Worm (Caenorhabditis elegans) whole organism, young adult: ENCODE data around the gene bath-39.
A peak's percentile ranks its signal among the peaks of the same experiment; 100 is the strongest.

ENCODE experiments used
- D2030.7 ChIP-seq: fragments of 200-800 bp; sonication (Bioruptor generic); IDR thresholded peaks from 2 replicates; pipeline ENCODE4 v1.3.6; 2022; ENCODE audit warnings: missing genetic modification reagents, missing genetic modification characterization, missing compliant biosample characterization
- F23B12.7 ChIP-seq: sonication (generic microtip); optimal IDR thresholded peaks from 2 replicates; lab custom pipeline; 2017; ENCODE audit warnings: missing genetic modification characterization, mild to moderate bottlenecking, missing compliant biosample characterization, antibody characterized with exemption, moderate library complexity; ENCODE audit not compliant: insufficient read depth
- F39B2.1 ChIP-seq: fragments of 200-800 bp; sonication (Bioruptor generic); IDR thresholded peaks from 2 replicates; pipeline ENCODE4 v1.3.6; 2022; ENCODE audit warnings: missing genetic modification reagents, missing genetic modification characterization, missing compliant biosample characterization
- F49E8.2 ChIP-seq: sonication (generic microtip); optimal IDR thresholded peaks from 3 replicates; lab custom pipeline; 2017; ENCODE audit warnings: missing genetic modification characterization, mild to moderate bottlenecking, missing compliant biosample characterization, antibody characterized with exemption, moderate library complexity; ENCODE audit not compliant: insufficient read depth
- F57A8.1 ChIP-seq: fragments of 200-800 bp; sonication (Bioruptor generic); optimal IDR thresholded peaks from 2 replicates; lab custom pipeline; 2018; ENCODE audit warnings: mild to moderate bottlenecking, missing genetic modification characterization, moderate library complexity, missing compliant biosample characterization
- Y53F4B.3 ChIP-seq: fragments of 200-800 bp; sonication (Bioruptor generic); IDR thresholded peaks from 2 replicates; pipeline ENCODE4 v1.3.6; 2022; ENCODE audit warnings: missing genetic modification reagents, missing genetic modification characterization, missing compliant biosample characterization
- Y67H2A.10 ChIP-seq: fragments of 200-800 bp; sonication (Bioruptor generic); conservative IDR thresholded peaks from 2 replicates; pipeline ENCODE4 v1.3.6; 2022; ENCODE audit warnings: missing genetic modification reagents, missing genetic modification characterization, missing compliant biosample characterization
- Y79H2A.3 ChIP-seq: fragments of 200-800 bp; sonication (Bioruptor generic); conservative IDR thresholded peaks from 2 replicates; pipeline ENCODE4 v1.3.6; 2022; ENCODE audit warnings: missing genetic modification reagents, missing genetic modification characterization, missing compliant biosample characterization
- ama-1 ChIP-seq, 3 experiments: fragments of 150-350 bp in 1 of 3; sonication (generic microtip) in 2 of 3; optimal IDR thresholded peaks; 2 replicates each; lab custom pipeline; 2014 to 2018; ENCODE audit warnings: missing biosample characterization in 2 of 3, missing genetic modification characterization in 2 of 3, missing genetic modification reagents in 2 of 3
- atf-7 ChIP-seq: sonication (generic microtip); optimal IDR thresholded peaks from 2 replicates; lab custom pipeline; 2017; ENCODE audit warnings: mild to moderate bottlenecking, missing genetic modification characterization, missing compliant biosample characterization
- athp-1 ChIP-seq: sonication (generic microtip); optimal IDR thresholded peaks from 2 replicates; lab custom pipeline; 2017; ENCODE audit warnings: mild to moderate bottlenecking, missing genetic modification characterization, missing compliant biosample characterization
- cebp-2 ChIP-seq: fragments of 200-800 bp; sonication (Bioruptor generic); IDR thresholded peaks from 2 replicates; pipeline ENCODE4 v1.3.6; 2022; ENCODE audit warnings: missing genetic modification characterization, missing compliant biosample characterization
- dox-1 ChIP-seq: fragments of 200-800 bp; sonication (Bioruptor generic); IDR thresholded peaks from 2 replicates; pipeline ENCODE4 v1.3.6; 2022; ENCODE audit warnings: missing genetic modification reagents, missing genetic modification characterization, missing compliant biosample characterization
- efl-1 ChIP-seq: fragments of 150-350 bp; optimal IDR thresholded peaks from 2 replicates; lab custom pipeline; 2014; ENCODE audit warnings: missing biosample characterization, missing genetic modification reagents, missing genetic modification characterization
- egl-44 ChIP-seq: fragments of 200-800 bp; sonication (Bioruptor generic); IDR thresholded peaks from 2 replicates; pipeline ENCODE4 v1.3.6; 2022; ENCODE audit warnings: missing genetic modification reagents, missing genetic modification characterization, missing compliant biosample characterization
- ets-4 ChIP-seq: fragments of 200-800 bp; sonication (Bioruptor generic); optimal IDR thresholded peaks from 2 replicates; lab custom pipeline; 2018; ENCODE audit warnings: mild to moderate bottlenecking, missing genetic modification characterization, missing compliant biosample characterization
- hmg-1.2 ChIP-seq: fragments of 200-800 bp; sonication (Bioruptor generic); IDR thresholded peaks from 2 replicates; pipeline ENCODE4 v1.3.6; 2022; ENCODE audit warnings: missing genetic modification reagents, missing genetic modification characterization, missing compliant biosample characterization
- hsf-1 ChIP-seq: fragments of 200-800 bp; sonication (Bioruptor generic); IDR thresholded peaks from 2 replicates; pipeline ENCODE4 v1.3.6; 2022; ENCODE audit warnings: missing genetic modification reagents, missing genetic modification characterization, missing compliant biosample characterization
- lag-1 ChIP-seq: fragments of 200-800 bp; sonication (Bioruptor generic); IDR thresholded peaks from 2 replicates; pipeline ENCODE4 v1.3.6; 2022; ENCODE audit warnings: missing genetic modification reagents, missing genetic modification characterization, missing compliant biosample characterization
- let-526 ChIP-seq: fragments of 200-800 bp; sonication (Bioruptor generic); IDR thresholded peaks from 2 replicates; pipeline ENCODE4 v1.3.6; 2022; ENCODE audit warnings: missing genetic modification reagents, missing genetic modification characterization, missing compliant biosample characterization
- lin-40 ChIP-seq: sonication (generic microtip); optimal IDR thresholded peaks from 2 replicates; lab custom pipeline; 2016; ENCODE audit warnings: missing genetic modification characterization, mild to moderate bottlenecking, missing compliant biosample characterization, missing genotype, missing genetic modification reagents
- lin-54 ChIP-seq: fragments of 200-800 bp; sonication (Bioruptor generic); optimal IDR thresholded peaks from 2 replicates; lab custom pipeline; 2018; ENCODE audit warnings: mild to moderate bottlenecking, missing genetic modification characterization, missing compliant biosample characterization
- madf-10 ChIP-seq: sonication (generic microtip); optimal IDR thresholded peaks from 2 replicates; lab custom pipeline; 2016; ENCODE audit warnings: mild to moderate bottlenecking, missing genetic modification characterization, missing compliant biosample characterization
- madf-3 ChIP-seq: fragments of 200-800 bp; sonication (Bioruptor generic); IDR thresholded peaks from 2 replicates; pipeline ENCODE4 v1.3.6; 2022; ENCODE audit warnings: missing genetic modification reagents, missing genetic modification characterization, missing compliant biosample characterization
- madf-6 ChIP-seq: fragments of 200-800 bp; sonication (Bioruptor generic); IDR thresholded peaks from 2 replicates; pipeline ENCODE4 v1.3.6; 2022; ENCODE audit warnings: missing genetic modification reagents, missing genetic modification characterization, missing compliant biosample characterization
- madf-8 ChIP-seq: fragments of 200-800 bp; sonication (Bioruptor generic); conservative IDR thresholded peaks from 2 replicates; pipeline ENCODE4 v1.3.6; 2022; ENCODE audit warnings: missing genetic modification reagents, missing genetic modification characterization, missing compliant biosample characterization
- mcd-1 ChIP-seq: fragments of 200-800 bp; sonication (Bioruptor generic); IDR thresholded peaks from 2 replicates; pipeline ENCODE4 v1.3.6; 2022; ENCODE audit warnings: missing genetic modification reagents, missing genetic modification characterization, missing compliant biosample characterization
- mxl-1 ChIP-seq: sonication (generic microtip); optimal IDR thresholded peaks from 2 replicates; lab custom pipeline; 2016; ENCODE audit warnings: missing genetic modification characterization, missing compliant biosample characterization
- nhr-120 ChIP-seq: fragments of 200-800 bp; sonication (Bioruptor generic); IDR thresholded peaks from 2 replicates; pipeline ENCODE4 v1.3.6; 2022; ENCODE audit warnings: missing genetic modification characterization, missing compliant biosample characterization
- nhr-80 ChIP-seq: sonication (generic microtip); optimal IDR thresholded peaks from 2 replicates; lab custom pipeline; 2016; ENCODE audit warnings: missing genetic modification characterization, missing compliant biosample characterization
- repo-1 ChIP-seq: sonication (generic microtip); optimal IDR thresholded peaks from 2 replicates; lab custom pipeline; 2017; ENCODE audit warnings: mild to moderate bottlenecking, missing genetic modification characterization, missing compliant biosample characterization
- snpc-1.1 ChIP-seq: sonication (generic microtip); optimal IDR thresholded peaks from 2 replicates; lab custom pipeline; 2017; ENCODE audit warnings: missing genetic modification characterization, mild to moderate bottlenecking, missing compliant biosample characterization, antibody characterized with exemption, moderate library complexity, missing genotype, missing genetic modification reagents; ENCODE audit not compliant: insufficient read depth
- snpc-3.4 ChIP-seq: sonication (generic microtip); optimal IDR thresholded peaks from 2 replicates; lab custom pipeline; 2017; ENCODE audit warnings: missing genetic modification characterization, mild to moderate bottlenecking, missing compliant biosample characterization, antibody characterized with exemption, moderate library complexity, missing genotype, missing genetic modification reagents
- tbp1 ChIP-seq: fragments of 200-800 bp; sonication (Bioruptor generic); optimal IDR thresholded peaks from 2 replicates; lab custom pipeline; 2018; ENCODE audit warnings: mild to moderate bottlenecking, missing genetic modification characterization, missing compliant biosample characterization
- zfh-2 ChIP-seq: fragments of 200-800 bp; sonication (Bioruptor generic); conservative IDR thresholded peaks from 2 replicates; pipeline ENCODE4 v1.3.6; 2022; ENCODE audit warnings: missing genetic modification reagents, missing genetic modification characterization, missing compliant biosample characterization
- zim-3 ChIP-seq: sonication (generic microtip); optimal IDR thresholded peaks from 2 replicates; lab custom pipeline; 2017; ENCODE audit warnings: mild to moderate bottlenecking, missing genetic modification characterization, moderate library complexity, missing compliant biosample characterization
- ztf-25 ChIP-seq: fragments of 200-800 bp; sonication (Bioruptor generic); IDR thresholded peaks from 2 replicates; pipeline ENCODE4 v1.3.6; 2022; ENCODE audit warnings: missing genetic modification reagents, missing genetic modification characterization, missing compliant biosample characterization

Gene bath-39

ce11 chrV:13421697-13422096, 37.6 kb upstream of the bath-39 start:
- peak; percentile 86 for TF ChIP-seq nhr-80 (tag; lab: Kevin White, UChicago)
- no peak for TF ChIP-seq mxl-1 (tag; lab: Kevin White, UChicago)
- no peak for TF ChIP-seq F39B2.1 (GFP tag; lab: Robert Waterston, UW)
- no peak for TF ChIP-seq F23B12.7

- TF ChIP-seq efl-1 (GFP tag; lab: Kevin White, UChicago) (no peak), Y79H2A.3 (no peak), D2030.7 (GFP tag; lab: Robert Waterston, UW) (no peak), Y67H2A.10 (no peak), ets-4 (no peak), repo-1 (tag; lab: Kevin White, UChicago) (no peak), ztf-25 (GFP tag; lab: Robert Waterston, UW) (no peak), Y53F4B.3 (GFP tag; lab: Robert Waterston, UW) (no peak), mcd-1 (GFP tag; lab: Robert Waterston, UW) (no peak), lin-54 (GFP tag; lab: Kevin White, UChicago) (no peak), cebp-2 (GFP tag; lab: Robert Waterston, UW) (no peak), tbp1 (GFP tag; lab: Kevin White, UChicago) (no peak)
Measured at ce11 chrV:13423045-13423444, 36.2 kb upstream of the bath-39 start, which contains the start of gene srv-9. Gene srv-9, minus strand, starts transcription at chrV:13423145.

- TF ChIP-seq lin-40 (tag; lab: Kevin White, UChicago) (no peak), madf-3 (GFP tag; lab: Robert Waterston, UW) (no peak), nhr-120 (GFP tag; lab: Robert Waterston, UW) (no peak), atf-7 (tag; lab: Kevin White, UChicago) (no peak), zim-3 (tag; lab: Kevin White, UChicago) (no peak), snpc-3.4 (tag; lab: Kevin White, UChicago) (no peak), ama-1 (optimal IDR thresholded peaks at IDR 0.05; lab: Kevin White, UChicago) (no peak), ama-1 (GFP tag; optimal IDR thresholded peaks at IDR 0.05; lab: Kevin White, UChicago) (no peak), hmg-1.2 (GFP tag; lab: Robert Waterston, UW) (no peak), madf-10 (no peak), snpc-1.1 (no peak)
Measured at ce11 chrV:13423608-13424007, 35.7 kb upstream of the bath-39 start, which contains the start of gene srv-10. Gene srv-10, plus strand, starts transcription at chrV:13423908.

ce11 chrV:13426764-13427163, 32.5 kb upstream of the bath-39 start, which contains the start of gene srd-18:
Gene srd-18, minus strand, starts transcription at chrV:13426864.
- TF ChIP-seq dox-1 (GFP tag; lab: Robert Waterston, UW) = no peak
- no peak for TF ChIP-seq madf-6
- TF ChIP-seq madf-8 (GFP tag; lab: Robert Waterston, UW) = no peak
- no peak for TF ChIP-seq F57A8.1 (GFP tag; lab: Kevin White, UChicago)
- TF ChIP-seq egl-44 (GFP tag; lab: Robert Waterston, UW) = no peak
- no peak for TF ChIP-seq athp-1 (tag; lab: Kevin White, UChicago)
- TF ChIP-seq let-526 (GFP tag; lab: Robert Waterston, UW) = no peak
- no peak for TF ChIP-seq lag-1 (GFP tag; lab: Robert Waterston, UW)
- no peak for TF ChIP-seq F49E8.2 (tag; lab: Kevin White, UChicago)
- TF ChIP-seq hsf-1 (GFP tag; lab: Robert Waterston, UW) = no peak
- TF ChIP-seq zfh-2 (GFP tag; lab: Robert Waterston, UW) = no peak
- no peak for TF ChIP-seq zim-3 (tag; lab: Kevin White, UChicago)
